Fruit fly (Drosophila melanogaster) whole organism, pupa: ENCODE measurements around the gene CG3651.

ENCODE experiments used
- CG12605 ChIP-seq: fragments of 200-800 bp; sonication (Bioruptor generic); IDR thresholded peaks from 2 replicates; pipeline ENCODE4 v1.3.6; 2022; ENCODE audit warnings: missing biosample characterization, missing genetic modification characterization
- CG13204 ChIP-seq: fragments of 200-800 bp; sonication (Bioruptor generic); optimal IDR thresholded peaks from 2 replicates; lab custom pipeline; 2018; ENCODE audit warnings: missing biosample characterization, mild to moderate bottlenecking, missing genetic modification characterization, moderate library complexity
- CG14655 ChIP-seq: fragments of 200-800 bp; sonication (Bioruptor generic); optimal IDR thresholded peaks from 3 replicates; lab custom pipeline; 2017; ENCODE audit warnings: mild to moderate bottlenecking, missing biosample characterization, missing genetic modification reagents, missing genetic modification characterization
- CG15710 ChIP-seq: fragments of 200-800 bp; sonication (Bioruptor generic); optimal IDR thresholded peaks from 2 replicates; lab custom pipeline; 2018; ENCODE audit warnings: missing biosample characterization, mild to moderate bottlenecking, missing genetic modification characterization, moderate library complexity
- CG17806 ChIP-seq: fragments of 200-800 bp; sonication (Bioruptor generic); optimal IDR thresholded peaks from 2 replicates; lab custom pipeline; 2018; ENCODE audit warnings: missing biosample characterization, mild to moderate bottlenecking, missing genetic modification characterization, moderate library complexity
- CG32121 ChIP-seq: fragments of 200-800 bp; sonication (Bioruptor generic); IDR thresholded peaks from 2 replicates; pipeline ENCODE4 v1.3.6; 2022; ENCODE audit warnings: missing biosample characterization, missing genetic modification characterization
- CG34367 ChIP-seq: fragments of 200-800 bp; sonication (Bioruptor generic); optimal IDR thresholded peaks from 2 replicates; lab custom pipeline; 2018; ENCODE audit warnings: missing biosample characterization, mild to moderate bottlenecking, missing genetic modification characterization
- CG8159 ChIP-seq: fragments of 200-800 bp; sonication (Bioruptor generic); optimal IDR thresholded peaks from 3 replicates; lab custom pipeline; 2018; ENCODE audit warnings: missing biosample characterization, mild to moderate bottlenecking, missing genetic modification characterization, moderate library complexity
- CG8301 ChIP-seq: fragments of 200-800 bp; sonication (Bioruptor generic); optimal IDR thresholded peaks from 2 replicates; lab custom pipeline; 2018; ENCODE audit warnings: missing biosample characterization, mild to moderate bottlenecking, missing genetic modification characterization
- CG9948 ChIP-seq: fragments of 200-800 bp; sonication (Bioruptor generic); optimal IDR thresholded peaks from 2 replicates; lab custom pipeline; 2018; ENCODE audit warnings: missing biosample characterization, mild to moderate bottlenecking, missing genetic modification characterization, moderate library complexity
- D1 ChIP-seq: fragments of 200-800 bp; sonication (Bioruptor generic); optimal IDR thresholded peaks from 2 replicates; lab custom pipeline; 2018; ENCODE audit warnings: missing biosample characterization, mild to moderate bottlenecking, missing genetic modification characterization, moderate library complexity
- EcR ChIP-seq: fragments of 200-800 bp; sonication (Bioruptor generic); optimal IDR thresholded peaks from 3 replicates; lab custom pipeline; 2019; ENCODE audit warnings: missing biosample characterization, missing genetic modification characterization, mild to moderate bottlenecking, moderate library complexity, missing genetic modification reagents
- Ets98B ChIP-seq: fragments of 200-800 bp; sonication (Bioruptor generic); IDR thresholded peaks from 2 replicates; pipeline ENCODE4 v1.3.6; 2022; ENCODE audit warnings: missing biosample characterization, missing genetic modification characterization
- Pif1A ChIP-seq: fragments of 200-800 bp; sonication (Bioruptor generic); optimal IDR thresholded peaks from 3 replicates; lab custom pipeline; 2016; ENCODE audit warnings: missing biosample characterization, missing genetic modification characterization
- Pif1B ChIP-seq: fragments of 200-800 bp; sonication (Bioruptor generic); optimal IDR thresholded peaks from 3 replicates; lab custom pipeline; 2016; ENCODE audit warnings: missing biosample characterization, missing genetic modification characterization
- Snoo ChIP-seq: fragments of 200-800 bp; sonication (Bioruptor generic); optimal IDR thresholded peaks from 3 replicates; lab custom pipeline; 2017; ENCODE audit warnings: missing biosample characterization, mild to moderate bottlenecking, missing genetic modification characterization, inconsistent platforms
- fd96Ca ChIP-seq: fragments of 200-800 bp; sonication (Bioruptor generic); IDR thresholded peaks from 3 replicates; pipeline ENCODE4 v1.3.6; 2022; ENCODE audit warnings: missing biosample characterization, missing genetic modification characterization
- gl ChIP-seq: fragments of 200-800 bp; sonication (Bioruptor generic); optimal IDR thresholded peaks from 2 replicates; lab custom pipeline; 2018; ENCODE audit warnings: missing biosample characterization, mild to moderate bottlenecking, missing genetic modification characterization
- rn ChIP-seq: fragments of 200-800 bp; sonication (Bioruptor generic); IDR thresholded peaks from 2 replicates; pipeline ENCODE4 v1.3.6; 2022; ENCODE audit warnings: missing biosample characterization, missing genetic modification characterization

CG3651 gene

DNA sequence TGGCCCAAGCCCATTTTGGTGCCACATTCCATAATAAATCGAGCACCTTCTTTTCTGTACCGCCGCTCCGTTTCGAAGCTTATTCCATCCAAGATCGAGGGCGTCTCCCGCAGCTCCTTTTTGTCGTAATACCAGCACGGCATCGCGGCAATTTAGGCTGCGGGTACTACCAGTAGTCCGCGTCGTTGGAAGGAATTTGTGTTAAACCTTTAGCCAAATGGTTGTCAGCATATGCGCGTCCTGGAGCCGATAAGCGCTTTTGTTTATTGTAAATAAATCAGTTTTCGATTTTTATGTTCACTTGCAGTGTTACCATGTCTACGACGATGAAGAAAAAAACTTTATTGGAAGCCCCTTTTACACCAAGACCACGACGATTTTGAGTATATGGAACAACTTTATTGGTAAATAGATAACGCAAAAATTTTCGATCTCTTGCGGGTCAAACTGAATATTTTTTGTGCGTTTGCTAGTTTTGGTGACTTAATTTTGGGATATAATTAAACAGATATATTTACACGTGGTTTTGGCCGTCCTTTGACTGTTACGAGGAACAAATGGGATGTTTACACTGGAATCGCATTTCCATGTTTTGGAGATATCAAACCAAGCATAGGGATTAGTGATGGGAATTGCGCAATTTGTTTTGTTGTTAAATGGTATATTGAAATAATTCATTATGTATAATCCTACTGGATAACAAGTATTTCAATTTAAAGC is 8.6 kb downstream of the CG3651 start, which contains the start of gene CycK:
TSS of gene CycK (minus strand) at position 562 of the 720 bp plus-strand sequence.
- no peak for TF ChIP-seq CG9948 (tag; lab: Kevin White, UChicago)
- TF ChIP-seq CG15710 (tag; lab: Kevin White, UChicago) = peak; percentile 1
- no peak for TF ChIP-seq gl (tag; lab: Kevin White, UChicago)
- no peak for TF ChIP-seq fd96Ca (GFP tag; lab: Robert Waterston, UW)
- TF ChIP-seq CG34367 = peak; percentile 4
- no peak for TF ChIP-seq CG12605 (GFP tag; lab: Robert Waterston, UW)
- TF ChIP-seq Pif1B (GFP tag; lab: Kevin White, UChicago) = no peak
- TF ChIP-seq, all 21 proteins: peak for 2

DNA sequence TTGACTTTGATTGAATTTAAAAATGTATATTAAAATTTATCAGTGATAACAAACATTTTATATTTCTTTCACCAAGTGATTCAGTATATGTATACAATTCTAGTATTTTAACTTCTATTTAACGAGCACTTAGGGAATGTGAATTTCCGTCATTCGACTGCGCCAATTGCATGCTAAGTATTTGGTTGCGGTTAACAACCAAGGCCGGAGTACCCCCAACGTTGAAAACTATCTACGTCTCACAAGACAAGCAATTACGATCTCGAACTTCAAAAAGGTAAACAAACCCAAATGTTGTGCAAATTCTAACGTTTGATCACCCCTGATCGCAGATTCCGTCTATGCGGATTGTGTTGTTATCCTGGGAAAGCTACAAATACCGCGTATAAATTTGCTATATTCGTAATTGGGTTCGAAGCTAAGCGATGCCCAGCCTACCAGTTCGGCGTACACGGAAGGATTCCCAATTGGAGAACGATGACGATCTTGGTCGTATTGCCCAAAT is 10.1 kb downstream of the CG3651 start, which contains the start of gene CG42748:
TSS of gene CG42748 (plus strand) at position 51 of the 505 bp plus-strand sequence.
- TF ChIP-seq Pif1A (GFP tag; lab: Kevin White, UChicago) (no peak), Ets98B (GFP tag; lab: Robert Waterston, UW) (no peak), D1 (tag; lab: Kevin White, UChicago) (no peak), Pif1B (GFP tag; lab: Kevin White, UChicago) (no peak)
- TF ChIP-seq, all 21 proteins: peak for 0

DNA sequence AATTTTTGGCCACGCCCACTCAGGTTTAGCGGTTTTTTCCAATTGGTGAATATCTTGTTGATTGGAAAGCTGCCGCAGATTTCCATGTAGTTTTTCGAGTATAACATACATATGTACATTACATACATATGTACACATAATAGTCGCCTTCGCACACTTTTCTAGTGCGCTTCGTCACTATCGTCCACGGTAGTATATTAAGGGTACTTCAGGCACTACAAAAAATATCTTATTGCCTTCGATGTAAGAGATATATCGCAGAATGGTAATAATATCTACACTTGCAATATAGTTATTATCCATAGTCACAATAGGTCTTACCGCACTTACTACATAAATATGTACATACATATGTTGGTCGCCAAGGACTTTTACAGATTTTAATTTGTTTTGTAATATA is 11.8 kb downstream of the CG3651 start:
- TF ChIP-seq CG8159 (no peak), CG14655 (GFP tag; lab: Kevin White, UChicago) (no peak), CG34367 (no peak), CG8301 (tag; lab: Kevin White, UChicago) (no peak), rn (GFP tag; lab: Robert Waterston, UW) (no peak), CG17806 (tag; lab: Kevin White, UChicago) (no peak), Pif1A (GFP tag; lab: Kevin White, UChicago) (no peak), gl (tag; lab: Kevin White, UChicago) (no peak), fd96Ca (GFP tag; lab: Robert Waterston, UW) (no peak)

DNA sequence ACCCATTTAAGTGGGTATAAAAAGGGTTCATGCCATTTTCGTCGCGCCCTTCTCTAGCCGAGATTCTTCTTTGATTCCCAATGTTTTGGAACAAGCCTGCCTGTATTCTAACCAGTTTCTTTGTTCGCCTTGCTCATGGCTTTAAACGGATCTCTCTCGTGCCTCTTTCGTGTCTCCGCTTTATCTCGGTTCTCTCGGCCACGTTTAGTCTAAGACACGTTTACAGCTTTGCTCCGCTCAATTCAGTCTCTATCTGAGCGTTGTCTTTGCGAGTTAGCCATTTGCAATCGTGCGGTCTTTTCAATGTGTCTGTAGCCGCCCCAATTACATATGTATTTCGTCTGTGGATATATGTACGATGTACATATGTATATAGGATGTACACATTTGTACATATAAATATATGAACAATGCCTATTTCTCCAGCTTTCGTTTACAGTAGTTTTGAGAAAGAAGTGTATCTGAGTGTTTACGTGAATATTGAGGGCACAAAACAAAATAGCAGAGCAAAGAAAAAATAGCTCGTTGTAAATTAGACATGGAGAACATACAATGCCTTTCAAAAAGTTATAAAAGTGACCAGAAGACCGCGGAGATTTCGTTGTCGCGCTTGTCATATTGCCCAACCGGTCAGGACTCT is 13.1 kb downstream of the CG3651 start:
- TF ChIP-seq Pif1B (GFP tag; lab: Kevin White, UChicago) (peak; percentile 12), EcR (GFP tag; lab: Kevin White, UChicago) (peak; percentile 57), CG15710 (tag; lab: Kevin White, UChicago) (no peak)

DNA sequence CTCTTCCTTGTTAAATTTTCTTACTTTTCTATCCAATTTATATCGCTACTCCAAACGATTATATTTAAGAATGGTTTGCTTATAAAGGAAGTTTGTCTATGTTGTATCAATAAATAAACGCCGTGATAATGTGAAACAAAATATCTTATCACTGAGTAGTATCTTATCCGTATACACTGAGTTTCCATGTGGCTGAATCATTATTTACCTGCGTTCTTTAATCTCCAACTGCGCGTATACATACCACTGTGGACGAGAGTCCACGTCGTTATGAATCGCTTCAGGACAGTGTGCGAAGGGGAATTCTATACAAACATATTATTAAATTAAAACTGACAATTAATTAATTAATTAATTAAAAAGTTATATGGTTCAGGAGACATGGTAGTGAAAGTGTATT is 18.2 kb downstream of the CG3651 start:
- no peak for TF ChIP-seq CG12605 (GFP tag; lab: Robert Waterston, UW)
- TF ChIP-seq CG8159 = no peak
- TF ChIP-seq CG32121 = no peak
- no peak for TF ChIP-seq EcR (GFP tag; lab: Kevin White, UChicago)
- TF ChIP-seq D1 (tag; lab: Kevin White, UChicago) = peak; percentile 15
- no peak for TF ChIP-seq CG34367
- TF ChIP-seq, all 21 proteins: peak for 1

DNA sequence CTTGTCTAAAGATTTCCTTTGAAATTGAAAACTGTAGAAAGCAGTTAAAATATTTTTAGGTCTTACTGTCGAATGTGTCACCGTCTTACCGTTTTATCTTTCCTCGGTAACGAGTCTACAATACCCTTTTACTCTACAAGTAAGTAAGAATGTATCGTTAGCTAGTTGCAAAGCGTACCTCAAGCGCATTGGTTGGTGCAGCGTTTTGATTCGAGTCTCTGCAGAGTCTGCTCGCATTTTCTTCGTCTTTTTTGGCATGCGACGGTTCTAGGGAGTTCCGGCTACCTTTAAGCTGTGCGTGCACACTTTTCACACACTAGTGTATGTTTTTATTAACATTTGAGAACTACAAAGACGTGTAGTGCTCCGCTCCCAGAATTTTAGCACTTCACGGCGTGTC is 18.8 kb downstream of the CG3651 start:
- TF ChIP-seq CG13204 (GFP tag; lab: Kevin White, UChicago) (no peak), CG14655 (GFP tag; lab: Kevin White, UChicago) (no peak), CG12605 (GFP tag; lab: Robert Waterston, UW) (no peak), D1 (tag; lab: Kevin White, UChicago) (no peak), rn (GFP tag; lab: Robert Waterston, UW) (no peak), Pif1A (GFP tag; lab: Kevin White, UChicago) (no peak)

DNA sequence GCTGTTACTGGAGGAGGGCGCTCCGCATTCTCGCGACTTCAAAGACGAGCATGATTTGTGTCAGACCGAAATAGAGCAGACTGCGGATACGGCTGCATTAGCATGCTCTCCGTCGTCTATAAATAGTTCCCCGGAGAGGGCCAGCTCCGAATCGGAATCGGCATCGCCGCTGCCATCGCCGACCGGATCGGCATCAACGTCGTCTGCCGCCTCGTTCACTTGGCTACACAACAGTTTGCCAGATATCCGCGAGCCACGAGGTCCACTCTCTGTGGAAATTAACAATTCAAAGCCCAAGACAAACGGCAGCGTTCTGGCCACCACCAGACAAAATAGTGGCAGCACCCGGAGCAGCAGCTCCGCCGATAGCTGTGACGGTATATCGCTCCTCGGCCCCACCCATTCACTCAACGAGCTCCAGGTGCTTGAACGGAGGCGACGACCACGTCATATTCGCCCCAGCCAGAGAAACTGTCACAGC is 21.6 kb downstream of the CG3651 start:
- no peak for TF ChIP-seq Snoo
- no peak for TF ChIP-seq rn (GFP tag; lab: Robert Waterston, UW)

DNA sequence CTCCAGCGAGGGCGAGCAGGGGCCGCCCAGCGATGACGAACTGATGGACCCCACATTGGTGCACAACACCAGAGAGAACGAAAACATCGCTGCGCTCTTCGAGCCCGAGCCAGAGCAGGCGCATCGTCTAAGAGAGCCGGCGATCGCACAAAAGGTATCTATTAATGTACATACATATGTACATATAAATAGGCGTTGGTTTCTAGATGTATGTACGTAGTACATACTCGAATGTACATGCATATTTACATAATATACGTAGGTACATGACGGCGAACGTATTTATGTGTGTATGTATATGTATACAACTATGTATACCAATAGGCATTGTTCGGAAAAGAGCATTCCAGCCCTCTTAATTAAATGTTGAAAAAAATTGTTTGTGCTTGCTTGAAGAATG is 23.0 kb downstream of the CG3651 start:
- TF ChIP-seq Ets98B (GFP tag; lab: Robert Waterston, UW) (peak; percentile 5; the same call in 1 of the 2 replicates), D1 (tag; lab: Kevin White, UChicago) (no peak)
